Fruit fly (Drosophila melanogaster): ENCODE measurements around the gene alphaTub85E.

The alphaTub85E gene

dm6 chr3R:9701148-9701703, 31.8 kb downstream of the alphaTub85E start (continued):
- no peak for TF ChIP-seq prd (optimal IDR thresholded peaks at IDR 0.05)
- no peak for TF ChIP-seq prd (GFP tag; IDR thresholded peaks at IDR 0.05)
- TF ChIP-seq fru (optimal IDR thresholded peaks at IDR 0.05): no peak
- TF ChIP-seq Eip74EF (GFP tag; optimal IDR thresholded peaks at IDR 0.05): peak in 1 of 2 experiments; percentile 51
- no peak for TF ChIP-seq br (optimal IDR thresholded peaks at IDR 0.05)
- TF ChIP-seq Nf-YA (GFP tag; IDR thresholded peaks at IDR 0.05): no peak
- TF ChIP-seq CG4820 (GFP tag; optimal IDR thresholded peaks at IDR 0.05): no peak
- no peak for TF ChIP-seq CG32532 (GFP tag; IDR thresholded peaks at IDR 0.05)
- no peak for TF ChIP-seq H15 (GFP tag; IDR thresholded peaks at IDR 0.05)
- no peak for TF ChIP-seq CG17328 (GFP tag; IDR thresholded peaks at IDR 0.05)
- no peak for TF ChIP-seq sc (optimal IDR thresholded peaks at IDR 0.05)
- TF ChIP-seq sc (GFP tag; optimal IDR thresholded peaks at IDR 0.05): no peak
- no peak for TF ChIP-seq ap (GFP tag; IDR thresholded peaks at IDR 0.05)
- TF ChIP-seq tx (GFP tag; optimal IDR thresholded peaks at IDR 0.05): peak; percentile 9
- TF ChIP-seq CG13894 (tag; optimal IDR thresholded peaks at IDR 0.05): peak; percentile 45
- no peak for TF ChIP-seq CG31388 (GFP tag; optimal IDR thresholded peaks at IDR 0.05)
- no peak for TF ChIP-seq CG5953 (GFP tag; IDR thresholded peaks at IDR 0.05)
- no peak for TF ChIP-seq CG7372 (GFP tag; IDR thresholded peaks at IDR 0.05)
- TF ChIP-seq CG12299 (tag; optimal IDR thresholded peaks at IDR 0.05): no peak
- no peak for TF ChIP-seq CG16813 (GFP tag; IDR thresholded peaks at IDR 0.05; ENCODE audit: partially characterized antibody)
- TF ChIP-seq CG5180 (GFP tag; optimal IDR thresholded peaks at IDR 0.05): peak; percentile 45
- peak; percentile 49 for TF ChIP-seq CG3163 (GFP tag; optimal IDR thresholded peaks at IDR 0.05)
- TF ChIP-seq lbe (GFP tag; optimal IDR thresholded peaks at IDR 0.05): no peak
- peak; percentile 0 for TF ChIP-seq CG7987 (GFP tag; optimal IDR thresholded peaks at IDR 0.05)
- TF ChIP-seq psq (GFP tag; optimal IDR thresholded peaks at IDR 0.05): no peak
- peak; percentile 2 for TF ChIP-seq shn (GFP tag; optimal IDR thresholded peaks at IDR 0.05)
- TF ChIP-seq Dfd (GFP tag; optimal IDR thresholded peaks at IDR 0.05): no peak
- no peak for TF ChIP-seq CG3065 (GFP tag; optimal IDR thresholded peaks at IDR 0.05)
- no peak for TF ChIP-seq bsh (GFP tag; optimal IDR thresholded peaks at IDR 0.05)
- TF ChIP-seq yki (optimal IDR thresholded peaks at IDR 0.05): no peak
- TF ChIP-seq CG18764 (GFP tag; optimal IDR thresholded peaks at IDR 0.05): no peak
- TF ChIP-seq CG7928 (GFP tag; optimal IDR thresholded peaks at IDR 0.05): no peak
- TF ChIP-seq CG2889 (GFP tag; IDR thresholded peaks at IDR 0.05): no peak
- TF ChIP-seq CG14860 (GFP tag; IDR thresholded peaks at IDR 0.05; ENCODE audit: partially characterized antibody): no peak
- no peak for TF ChIP-seq toy (GFP tag; IDR thresholded peaks at IDR 0.05)
- TF ChIP-seq aop (GFP tag; IDR thresholded peaks at IDR 0.05): no peak
- peak; percentile 21 for TF ChIP-seq HmgZ (tag; optimal IDR thresholded peaks at IDR 0.05)
- TF ChIP-seq CG12219 (GFP tag; optimal IDR thresholded peaks at IDR 0.05): no peak
- TF ChIP-seq CG31441 (GFP tag; IDR thresholded peaks at IDR 0.05): no peak
- no peak for TF ChIP-seq peb (GFP tag; IDR thresholded peaks at IDR 0.05)
- TF ChIP-seq Sox102F (GFP tag; optimal IDR thresholded peaks at IDR 0.05): peak; percentile 17
- peak; percentile 59 for TF ChIP-seq CG3281 (GFP tag; optimal IDR thresholded peaks at IDR 0.05)
- TF ChIP-seq CG6272 (GFP tag; IDR thresholded peaks at IDR 0.05): no peak
- TF ChIP-seq Dp (GFP tag; optimal IDR thresholded peaks at IDR 0.05): no peak
- TF ChIP-seq CTCF (GFP tag; optimal IDR thresholded peaks at IDR 0.05): no peak
- no peak for TF ChIP-seq CG14441 (GFP tag; IDR thresholded peaks at IDR 0.05)
- no peak for TF ChIP-seq ewg (GFP tag; optimal IDR thresholded peaks at IDR 0.05)
- TF ChIP-seq pfk (GFP tag; optimal IDR thresholded peaks at IDR 0.05): no peak
- no peak for TF ChIP-seq CG34422 (GFP tag; IDR thresholded peaks at IDR 0.05)
- TF ChIP-seq klu (GFP tag; IDR thresholded peaks at IDR 0.05): no peak
- TF ChIP-seq CG10543 (GFP tag; optimal IDR thresholded peaks at IDR 0.05): peak; percentile 61
- TF ChIP-seq CG7357 (GFP tag; IDR thresholded peaks at IDR 0.05): no peak
- no peak for TF ChIP-seq amos (GFP tag; IDR thresholded peaks at IDR 0.05; ENCODE audit: partially characterized antibody)

Data from whole organism, embryonic.